Worm (Caenorhabditis elegans): Measurements from ENCODE around the gene Y32F6B.1.
A peak's percentile ranks its signal among the peaks of the same experiment; 100 is the strongest.

The Y32F6B.1 gene

ce11 chrV:10449947-10450346, 34.6 kb downstream of the Y32F6B.1 start:
- TF ChIP-seq dmd-6 (GFP tag; IDR thresholded peaks at IDR 0.05), result 0 out of 2 replicates have a peak, but pooled peaks have one; percentile 9

- TF ChIP-seq nhr-6 (tag; optimal IDR thresholded peaks at IDR 0.05) (no peak), skn-1 (tag; optimal IDR thresholded peaks at IDR 0.05) (no peak), zfp-3 (GFP tag; conservative IDR thresholded peaks at IDR 0.05) (no peak), unc-130 (GFP tag; optimal IDR thresholded peaks at IDR 0.05) (peak; percentile 6), nhr-76 (tag; optimal IDR thresholded peaks at IDR 0.05) (no peak), F10B5.3 (tag; optimal IDR thresholded peaks at IDR 0.05) (no peak), hlh-30 (tag; optimal IDR thresholded peaks at IDR 0.05; ENCODE audit: insufficient read depth) (peak; percentile 95), F26F4.8 (GFP tag; conservative IDR thresholded peaks at IDR 0.05) (no peak), D1046.2 (GFP tag; IDR thresholded peaks at IDR 0.05) (no peak), mep-1 (tag; optimal IDR thresholded peaks at IDR 0.05) (no peak), hif-1 (tag; optimal IDR thresholded peaks at IDR 0.05) (peak in 1 of 2 experiments; percentile 25), ceh-28 (tag; optimal IDR thresholded peaks at IDR 0.05) (peak; percentile 59), dve-1 (tag; optimal IDR thresholded peaks at IDR 0.05; ENCODE audit: insufficient read depth) (no peak), T26A8.4 (GFP tag; IDR thresholded peaks at IDR 0.05) (no peak), unc-39 (tag; optimal IDR thresholded peaks at IDR 0.05) (no peak), snpc-4 (tag; optimal IDR thresholded peaks at IDR 0.05) (no peak), mdt-29 (GFP tag; IDR thresholded peaks at IDR 0.05) (no peak), spr-1 (tag; optimal IDR thresholded peaks at IDR 0.05) (no peak), ceh-44 (GFP tag; IDR thresholded peaks at IDR 0.05) (no peak), ceh-82 (tag; optimal IDR thresholded peaks at IDR 0.05) (no peak), nhr-237 (tag; optimal IDR thresholded peaks at IDR 0.05) (no peak), aha-1 (tag) (peak; percentile 15), hlh-11 (tag; optimal IDR thresholded peaks at IDR 0.05) (peak; percentile 57), fkh-10 (GFP tag; optimal IDR thresholded peaks at IDR 0.05) (no peak), lsy-2 (tag; optimal IDR thresholded peaks at IDR 0.05) (peak in 1 of 2 experiments; percentile 36), mes-2 (tag; optimal IDR thresholded peaks at IDR 0.05; ENCODE audit: poor library complexity, severe bottlenecking) (peak; percentile 75), Y5F2A.4 (GFP tag; optimal IDR thresholded peaks at IDR 0.05) (no peak), mxl-3 (GFP tag; optimal IDR thresholded peaks at IDR 0.05) (peak; percentile 28), mdl-1 (tag; optimal IDR thresholded peaks at IDR 0.05) (peak in 1 of 2 experiments; percentile 67), daf-19 (GFP tag; conservative IDR thresholded peaks at IDR 0.05) (no peak), zip-11 (GFP tag; IDR thresholded peaks at IDR 0.05) (no peak), lin-15B (tag; optimal IDR thresholded peaks at IDR 0.05) (no peak), madf-5 (GFP tag; IDR thresholded peaks at IDR 0.05) (no peak), gei-8 (GFP tag; optimal IDR thresholded peaks at IDR 0.05) (no peak), lir-3 (tag; optimal IDR thresholded peaks at IDR 0.05) (no peak), egl-43 (GFP tag; IDR thresholded peaks at IDR 0.05) (no peak), ces-1 (GFP tag; optimal IDR thresholded peaks at IDR 0.05) (no peak), lin-29 (GFP tag; IDR thresholded peaks at IDR 0.05) (no peak), F44E2.7 (GFP tag; IDR thresholded peaks at IDR 0.05) (no peak), mxl-2 (GFP tag; conservative IDR thresholded peaks at IDR 0.05) (no peak), ama-1 (optimal IDR thresholded peaks at IDR 0.05) (no peak), lin-38 (GFP tag; IDR thresholded peaks at IDR 0.05) (peak; percentile 20; the same call in 1 of the 2 replicates)
These were observed 43.2 kb downstream of the Y32F6B.1 start, which contains the start of gene pap-1 for ce11 chrV:10441135-10442024. TSS of gene pap-1 (plus strand) at chrV:10441974.

All from whole organism, L4 larva.